Fruit fly (Drosophila melanogaster): ENCODE measurements around the gene CG17806.

dm6 chr3R:17828653-17829052 is 25.6 kb upstream of the CG17806 start:
- TF ChIP-seq CG8944 (GFP tag; optimal IDR thresholded peaks at IDR 0.05) (no peak), Dbx (GFP tag; IDR thresholded peaks at IDR 0.05) (no peak), sim (GFP tag; IDR thresholded peaks at IDR 0.05) (0 out of 2 replicates have a peak, but pooled peaks have one; percentile 29), CG16863 (GFP tag; optimal IDR thresholded peaks at IDR 0.05) (no peak), Awh (GFP tag; IDR thresholded peaks at IDR 0.05) (no peak), gcm (GFP tag; optimal IDR thresholded peaks at IDR 0.05) (peak; percentile 28), CG2120 (GFP tag; optimal IDR thresholded peaks at IDR 0.05) (no peak), CG6854 (GFP tag; optimal IDR thresholded peaks at IDR 0.05) (no peak), Chrac-16 (GFP tag; optimal IDR thresholded peaks at IDR 0.05) (no peak), NFAT (GFP tag; IDR thresholded peaks at IDR 0.05) (no peak), BtbVII (GFP tag; optimal IDR thresholded peaks at IDR 0.05) (no peak), stwl (tag; optimal IDR thresholded peaks at IDR 0.05) (no peak), al (GFP tag; IDR thresholded peaks at IDR 0.05) (no peak), CG2678 (tag; optimal IDR thresholded peaks at IDR 0.05) (peak; percentile 49)
